Worm (Caenorhabditis elegans) whole organism, late embryonic: ENCODE results near the gene Y41D4B.4.

Source experiments
- C08G9.2 ChIP-seq: sonication (generic microtip); optimal IDR thresholded peaks from 2 replicates; lab custom pipeline; 2016; ENCODE audit warnings: mild to moderate bottlenecking, missing genetic modification characterization, moderate library complexity, missing compliant biosample characterization
- Y22D7AL.16 ChIP-seq: sonication (generic microtip); optimal IDR thresholded peaks from 2 replicates; lab custom pipeline; 2016; ENCODE audit warnings: missing genetic modification characterization, missing compliant biosample characterization
- ahr-1 ChIP-seq: sonication (generic microtip); optimal IDR thresholded peaks from 2 replicates; lab custom pipeline; 2016; ENCODE audit warnings: missing genetic modification characterization, missing compliant biosample characterization
- ama-1 ChIP-seq: fragments of 150-350 bp; optimal IDR thresholded peaks from 2 replicates; lab custom pipeline; 2014
- ceh-14 ChIP-seq: sonication (generic microtip); optimal IDR thresholded peaks from 2 replicates; lab custom pipeline; 2016; ENCODE audit warnings: missing genotype, missing genetic modification characterization, missing compliant biosample characterization
- ceh-2 ChIP-seq: sonication (generic microtip); optimal IDR thresholded peaks from 2 replicates; lab custom pipeline; 2016; ENCODE audit warnings: missing genotype, missing genetic modification characterization, missing compliant biosample characterization
- ceh-22 ChIP-seq: sonication (generic microtip); optimal IDR thresholded peaks from 2 replicates; lab custom pipeline; 2017; ENCODE audit warnings: missing biosample characterization, missing genetic modification characterization
- ceh-24 ChIP-seq: sonication (generic microtip); optimal IDR thresholded peaks from 2 replicates; lab custom pipeline; 2016; ENCODE audit warnings: mild to moderate bottlenecking, missing genetic modification characterization, missing compliant biosample characterization
- ceh-30 ChIP-seq: fragments of 150-350 bp; optimal IDR thresholded peaks from 2 replicates; lab custom pipeline; 2014; ENCODE audit warnings: missing biosample characterization, missing genetic modification characterization
- ceh-31 ChIP-seq: sonication (generic microtip); optimal IDR thresholded peaks from 2 replicates; lab custom pipeline; 2016; ENCODE audit warnings: missing genetic modification characterization, missing compliant biosample characterization
- ceh-48 ChIP-seq: sonication (generic microtip); optimal IDR thresholded peaks from 2 replicates; lab custom pipeline; 2016; ENCODE audit warnings: missing genetic modification characterization, inconsistent platforms, missing compliant biosample characterization
- ceh-9 ChIP-seq: sonication (generic microtip); optimal IDR thresholded peaks from 2 replicates; lab custom pipeline; 2016; ENCODE audit warnings: mild to moderate bottlenecking, missing genetic modification characterization, inconsistent platforms, missing compliant biosample characterization
- dmd-4 ChIP-seq: sonication (generic microtip); optimal IDR thresholded peaks from 2 replicates; lab custom pipeline; 2016; ENCODE audit warnings: borderline replicate concordance, missing genetic modification characterization, missing compliant biosample characterization
- dve-1 ChIP-seq: sonication (generic microtip); optimal IDR thresholded peaks from 2 replicates; lab custom pipeline; 2017; ENCODE audit warnings: antibody characterized with exemption, mild to moderate bottlenecking, missing genetic modification characterization, missing compliant biosample characterization
- elt-2 ChIP-seq: sonication (generic microtip); optimal IDR thresholded peaks from 2 replicates; lab custom pipeline; 2016; ENCODE audit warnings: missing genetic modification reagents, missing genetic modification characterization, missing compliant biosample characterization
- eyg-1 ChIP-seq: sonication (generic microtip); optimal IDR thresholded peaks from 2 replicates; lab custom pipeline; 2016; ENCODE audit warnings: missing genotype, missing genetic modification characterization, missing compliant biosample characterization
- fax-1 ChIP-seq: sonication (generic microtip); optimal IDR thresholded peaks from 2 replicates; lab custom pipeline; 2016; ENCODE audit warnings: missing genotype, missing genetic modification characterization, missing compliant biosample characterization
- hlh-13 ChIP-seq: fragments of 200-800 bp; sonication (Bioruptor generic); optimal IDR thresholded peaks from 2 replicates; lab custom pipeline; 2018; ENCODE audit warnings: mild to moderate bottlenecking, missing genetic modification characterization, missing compliant biosample characterization
- hlh-8 ChIP-seq: sonication (generic microtip); optimal IDR thresholded peaks from 2 replicates; lab custom pipeline; 2016; ENCODE audit warnings: missing genotype, missing genetic modification characterization, missing compliant biosample characterization
- lim-6 ChIP-seq: sonication (generic microtip); optimal IDR thresholded peaks from 2 replicates; lab custom pipeline; 2016; ENCODE audit warnings: missing genetic modification characterization, missing compliant biosample characterization
- lin-11 ChIP-seq: fragments of 200-800 bp; sonication (Bioruptor generic); optimal IDR thresholded peaks from 2 replicates; lab custom pipeline; 2018; ENCODE audit warnings: mild to moderate bottlenecking, missing genetic modification characterization, missing compliant biosample characterization
- mec-3 ChIP-seq: sonication (generic microtip); optimal IDR thresholded peaks from 2 replicates; lab custom pipeline; 2016; ENCODE audit warnings: borderline replicate concordance, missing genetic modification characterization, missing compliant biosample characterization
- nfya-1 ChIP-seq: sonication (generic microtip); optimal IDR thresholded peaks from 2 replicates; lab custom pipeline; 2017; ENCODE audit warnings: missing genetic modification characterization, mild to moderate bottlenecking, missing compliant biosample characterization, antibody characterized with exemption, moderate library complexity
- nhr-11 ChIP-seq: fragments of 150-350 bp; optimal IDR thresholded peaks from 2 replicates; lab custom pipeline; 2014; ENCODE audit warnings: missing biosample characterization, missing genetic modification characterization
- npax-4 ChIP-seq: sonication (generic microtip); optimal IDR thresholded peaks from 2 replicates; lab custom pipeline; 2016; ENCODE audit warnings: missing genetic modification characterization, missing compliant biosample characterization
- pag-3 ChIP-seq: sonication (generic microtip); optimal IDR thresholded peaks from 2 replicates; lab custom pipeline; 2016; ENCODE audit warnings: missing compliant biosample characterization, missing genetic modification characterization, borderline replicate concordance
- pat-9 ChIP-seq: fragments of 200-800 bp; sonication (Bioruptor generic); optimal IDR thresholded peaks from 2 replicates; lab custom pipeline; 2018; ENCODE audit warnings: mild to moderate bottlenecking, missing genetic modification characterization, moderate library complexity, missing compliant biosample characterization
- pha-2 ChIP-seq: sonication (generic microtip); optimal IDR thresholded peaks from 2 replicates; lab custom pipeline; 2017; ENCODE audit warnings: mild to moderate bottlenecking, missing genetic modification characterization, missing compliant biosample characterization
- ref-2 ChIP-seq: sonication (generic microtip); optimal IDR thresholded peaks from 2 replicates; lab custom pipeline; 2016; ENCODE audit warnings: missing genetic modification characterization, missing compliant biosample characterization
- sdc-2 ChIP-seq: sonication (generic microtip); optimal IDR thresholded peaks from 2 replicates; lab custom pipeline; 2016; ENCODE audit warnings: missing genotype, missing genetic modification characterization, missing compliant biosample characterization
- sox-4 ChIP-seq: sonication (generic microtip); optimal IDR thresholded peaks from 2 replicates; lab custom pipeline; 2017; ENCODE audit warnings: mild to moderate bottlenecking, missing genetic modification characterization, inconsistent platforms, missing compliant biosample characterization
- tbx-2 ChIP-seq: sonication (generic microtip); optimal IDR thresholded peaks from 2 replicates; lab custom pipeline; 2016; ENCODE audit warnings: missing genetic modification characterization, missing compliant biosample characterization
- unc-3 ChIP-seq, 2 experiments: fragments of 200-800 bp in 1 of 2; sonication (Bioruptor generic) in 1 of 2; sonication (generic microtip) in 1 of 2; conservative IDR thresholded peaks in 1 of 2; optimal IDR thresholded peaks in 1 of 2; 2 replicates each; pipeline versions ENCODE4 v1.3.6 to Lab custom; 2016 to 2022; ENCODE audit warnings: missing compliant biosample characterization in 2 of 2, missing genetic modification characterization in 2 of 2, missing genetic modification reagents in 1 of 2
- unc-42 ChIP-seq: sonication (generic microtip); optimal IDR thresholded peaks from 2 replicates; lab custom pipeline; 2016; ENCODE audit warnings: missing genotype, missing genetic modification characterization, missing compliant biosample characterization
- unc-55 ChIP-seq: sonication (generic microtip); optimal IDR thresholded peaks from 2 replicates; lab custom pipeline; 2017; ENCODE audit warnings: missing biosample characterization, missing genetic modification reagents, missing genetic modification characterization
- unc-86 ChIP-seq: sonication (generic microtip); optimal IDR thresholded peaks from 2 replicates; lab custom pipeline; 2016; ENCODE audit warnings: missing genetic modification characterization, missing compliant biosample characterization
- zip-5 ChIP-seq: sonication (generic microtip); optimal IDR thresholded peaks from 2 replicates; lab custom pipeline; 2016; ENCODE audit warnings: missing genetic modification characterization, missing compliant biosample characterization

The Y41D4B.4 gene

ce11 chrIV:1628730-1629129 lies 31.2 kb upstream of the Y41D4B.4 start:
- TF ChIP-seq ceh-31: no peak
- TF ChIP-seq unc-86: no peak
- TF ChIP-seq ceh-48 (tag; lab: Kevin White, UChicago): no peak
- TF ChIP-seq ceh-22 (tag; lab: Kevin White, UChicago): no peak
- no peak for TF ChIP-seq pag-3 (tag; lab: Kevin White, UChicago)
- no peak for TF ChIP-seq C08G9.2
- no peak for TF ChIP-seq unc-55 (GFP tag; lab: Kevin White, UChicago)
- no peak for TF ChIP-seq pha-2 (tag; lab: Kevin White, UChicago)
- TF ChIP-seq hlh-13 (GFP tag; lab: Kevin White, UChicago): no peak
- no peak for TF ChIP-seq ahr-1 (tag; lab: Kevin White, UChicago)
- TF ChIP-seq eyg-1 (tag; lab: Kevin White, UChicago): no peak
- TF ChIP-seq lin-11 (tag; lab: Kevin White, UChicago): no peak
- TF ChIP-seq pat-9 (tag; lab: Kevin White, UChicago): no peak
- no peak for TF ChIP-seq sdc-2
- no peak for TF ChIP-seq hlh-8 (tag; lab: Kevin White, UChicago)
- TF ChIP-seq dve-1 (tag; lab: Kevin White, UChicago): no peak
- no peak for TF ChIP-seq nfya-1 (tag; lab: Kevin White, UChicago)
- TF ChIP-seq unc-3 (GFP tag; conservative IDR thresholded peaks at IDR 0.05; lab: Robert Waterston, UW): no peak
- TF ChIP-seq unc-3 (tag; optimal IDR thresholded peaks at IDR 0.05; lab: Kevin White, UChicago): no peak

ce11 chrIV:1631651-1632050 lies 28.3 kb upstream of the Y41D4B.4 start, which contains the start of gene cpg-24:
Gene cpg-24, plus strand, starts transcription at chrIV:1631951.
- TF ChIP-seq mec-3 (no peak), zip-5 (no peak), unc-3 (GFP tag; conservative IDR thresholded peaks at IDR 0.05; lab: Robert Waterston, UW) (no peak), unc-3 (tag; optimal IDR thresholded peaks at IDR 0.05; lab: Kevin White, UChicago) (no peak), C08G9.2 (no peak), lim-6 (tag; lab: Kevin White, UChicago) (no peak), ceh-2 (tag; lab: Kevin White, UChicago) (no peak), sox-4 (tag; lab: Kevin White, UChicago) (no peak), ceh-22 (tag; lab: Kevin White, UChicago) (no peak), ceh-24 (no peak), sdc-2 (no peak), npax-4 (tag; lab: Kevin White, UChicago) (no peak), nhr-11 (tag; lab: Kevin White, UChicago) (no peak)

DNA sequence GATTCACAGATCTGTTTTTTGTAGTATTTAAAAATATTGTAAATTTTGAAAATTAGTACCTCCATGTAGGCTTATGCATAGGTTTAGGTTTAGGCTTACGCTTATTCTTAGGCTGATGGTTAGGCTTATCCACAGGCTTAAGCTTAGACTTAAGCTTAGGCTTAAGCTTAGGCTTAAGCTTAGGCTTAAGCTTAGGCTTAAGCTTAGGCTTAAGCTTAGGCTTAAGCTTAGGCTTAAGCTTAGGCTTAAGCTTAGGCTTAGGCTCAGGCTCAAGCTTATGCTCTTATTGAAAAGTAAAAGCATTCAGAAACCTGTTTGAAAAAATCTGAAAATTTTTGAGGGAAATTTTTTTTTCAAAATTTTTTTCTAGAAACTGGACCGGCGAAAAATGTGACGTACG lies 27.3 kb upstream of the Y41D4B.4 start:
- TF ChIP-seq lim-6 (tag; lab: Kevin White, UChicago): no peak
- no peak for TF ChIP-seq ceh-9 (tag; lab: Kevin White, UChicago)
- peak; percentile 99 for TF ChIP-seq dve-1 (tag; lab: Kevin White, UChicago)

DNA sequence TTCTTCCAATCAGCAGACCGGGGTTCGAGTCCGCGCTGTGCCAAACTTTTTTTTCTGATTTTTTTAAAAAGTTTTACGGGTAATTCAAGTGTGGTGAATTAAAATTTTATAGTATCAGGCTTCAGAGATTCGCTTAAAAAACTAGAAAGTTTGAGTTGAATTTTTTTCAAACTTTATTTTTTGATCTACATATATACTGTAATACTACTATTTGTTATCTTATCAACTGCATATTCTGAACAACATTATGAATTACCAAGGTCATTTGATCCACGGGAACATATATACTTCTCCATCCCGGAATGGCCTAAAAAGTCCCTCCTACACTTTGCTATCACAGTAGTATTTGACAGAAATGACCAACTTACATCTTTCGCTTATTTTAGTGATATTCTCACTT lies 26.5 kb upstream of the Y41D4B.4 start, which contains the start of gene Y41D4B.6:
Gene Y41D4B.6, plus strand, starts transcription at position 301 of the 400 bp plus-strand sequence.
- TF ChIP-seq fax-1 (tag; lab: Kevin White, UChicago): no peak
- TF ChIP-seq ceh-14 (tag; lab: Kevin White, UChicago): no peak
- TF ChIP-seq sox-4 (tag; lab: Kevin White, UChicago): no peak

ce11 chrIV:1637333-1637732 lies 22.6 kb upstream of the Y41D4B.4 start:
- no peak for TF ChIP-seq ceh-30 (tag; lab: Kevin White, UChicago)
- no peak for TF ChIP-seq dmd-4 (tag; lab: Kevin White, UChicago)
- TF ChIP-seq tbx-2: no peak
- TF ChIP-seq Y22D7AL.16 (tag; lab: Kevin White, UChicago): no peak
- TF ChIP-seq pag-3 (tag; lab: Kevin White, UChicago): no peak
- no peak for TF ChIP-seq hlh-13 (GFP tag; lab: Kevin White, UChicago)
- TF ChIP-seq elt-2 (tag; lab: Kevin White, UChicago): no peak
- TF ChIP-seq ama-1: no peak
- no peak for TF ChIP-seq ceh-9 (tag; lab: Kevin White, UChicago)
- no peak for TF ChIP-seq ahr-1 (tag; lab: Kevin White, UChicago)
- TF ChIP-seq unc-42 (tag; lab: Kevin White, UChicago): no peak
- no peak for TF ChIP-seq hlh-8 (tag; lab: Kevin White, UChicago)
- TF ChIP-seq eyg-1 (tag; lab: Kevin White, UChicago): no peak
- no peak for TF ChIP-seq ref-2 (tag; lab: Kevin White, UChicago)
- TF ChIP-seq, all 69 proteins: peak for 0
